Worm (Caenorhabditis elegans): ENCODE data around the gene C06B8.2.

C06B8.2 gene

ce11 chrV:15479825-15480224, 1.3 kb upstream of the C06B8.2 start (continued):
- TF ChIP-seq nhr-76 (tag; optimal IDR thresholded peaks at IDR 0.05) (no peak), D1046.2 (GFP tag; IDR thresholded peaks at IDR 0.05) (no peak), F26F4.8 (GFP tag; conservative IDR thresholded peaks at IDR 0.05) (0 out of 2 replicates have a peak, but pooled peaks have one; percentile 10), nhr-11 (tag; optimal IDR thresholded peaks at IDR 0.05) (no peak), F49E8.2 (tag; optimal IDR thresholded peaks at IDR 0.05; ENCODE audit: borderline replicate concordance) (no peak), aly-2 (tag; optimal IDR thresholded peaks at IDR 0.05) (no peak), T20F7.1 (GFP tag; optimal IDR thresholded peaks at IDR 0.05) (no peak), aha-1 (tag) (peak; percentile 14), egl-27 (tag; optimal IDR thresholded peaks at IDR 0.05) (no peak), attf-4 (tag; optimal IDR thresholded peaks at IDR 0.05) (no peak), ZK546.5 (tag; optimal IDR thresholded peaks at IDR 0.05) (no peak), lin-29 (GFP tag; IDR thresholded peaks at IDR 0.05) (no peak), ceh-28 (tag; optimal IDR thresholded peaks at IDR 0.05) (no peak), sdz-12 (GFP tag; optimal IDR thresholded peaks at IDR 0.05) (no peak), ces-1 (GFP tag; optimal IDR thresholded peaks at IDR 0.05) (no peak), ZK337.2 (GFP tag; IDR thresholded peaks at IDR 0.05) (no peak), F10B5.3 (tag; optimal IDR thresholded peaks at IDR 0.05) (no peak), mxl-3 (GFP tag; optimal IDR thresholded peaks at IDR 0.05) (no peak), nhr-41 (GFP tag; IDR thresholded peaks at IDR 0.05) (no peak), tag-97 (GFP tag; IDR thresholded peaks at IDR 0.05) (no peak), fos-1 (tag; optimal IDR thresholded peaks at IDR 0.05) (no peak), unc-62 (GFP tag; optimal IDR thresholded peaks at IDR 0.05 in 1 of 2) (no peak), unc-62 (tag; optimal IDR thresholded peaks at IDR 0.05) (no peak), nhr-6 (tag; optimal IDR thresholded peaks at IDR 0.05) (no peak), Y48G9A.11 (GFP tag; IDR thresholded peaks at IDR 0.05) (no peak; the same call in 1 of the 2 replicates), zag-1 (tag; optimal IDR thresholded peaks at IDR 0.05) (no peak), lin-38 (GFP tag; IDR thresholded peaks at IDR 0.05) (no peak), mdt-29 (GFP tag; IDR thresholded peaks at IDR 0.05) (no peak), Y105C5A.15 (GFP tag; IDR thresholded peaks at IDR 0.05) (no peak), tra-1 (GFP tag; IDR thresholded peaks at IDR 0.05) (no peak), skn-1 (tag; optimal IDR thresholded peaks at IDR 0.05) (no peak), lin-1 (GFP tag; IDR thresholded peaks at IDR 0.05) (0 out of 2 replicates have a peak, but pooled peaks have one; percentile 32), zfp-2 (tag; optimal IDR thresholded peaks at IDR 0.05) (no peak), spr-1 (tag; optimal IDR thresholded peaks at IDR 0.05) (peak; percentile 36), hmg-1.1 (GFP tag; IDR thresholded peaks at IDR 0.05) (no peak), nhr-237 (tag; optimal IDR thresholded peaks at IDR 0.05) (no peak), arid-1 (GFP tag; conservative IDR thresholded peaks at IDR 0.05) (peak; percentile 56; the same call in 1 of the 2 replicates), pha-4 (GFP tag; IDR thresholded peaks at IDR 0.05) (peak; percentile 13; the same call in 1 of the 2 replicates), pha-4 (tag; optimal IDR thresholded peaks at IDR 0.05) (no peak), T26A8.4 (GFP tag; IDR thresholded peaks at IDR 0.05) (no peak), daf-8 (GFP tag; IDR thresholded peaks at IDR 0.05) (no peak), snpc-4 (tag; optimal IDR thresholded peaks at IDR 0.05) (no peak), zip-11 (GFP tag; IDR thresholded peaks at IDR 0.05) (no peak), mep-1 (tag; optimal IDR thresholded peaks at IDR 0.05) (no peak), rbr-2 (tag; optimal IDR thresholded peaks at IDR 0.05) (no peak), Y75B8A.6 (GFP tag; IDR thresholded peaks at IDR 0.05) (peak; percentile 40; the same call in 1 of the 2 replicates), ceh-62 (tag; optimal IDR thresholded peaks at IDR 0.05) (no peak), Y5F2A.4 (GFP tag; optimal IDR thresholded peaks at IDR 0.05) (no peak), nhr-42 (GFP tag; IDR thresholded peaks at IDR 0.05) (no peak), F37D6.2 (tag; optimal IDR thresholded peaks at IDR 0.05) (no peak), R02D3.7 (tag; optimal IDR thresholded peaks at IDR 0.05) (no peak), dpl-1 (GFP tag; optimal IDR thresholded peaks at IDR 0.05) (no peak), nhr-111 (GFP tag; optimal IDR thresholded peaks at IDR 0.05) (no peak), lin-15B (tag; optimal IDR thresholded peaks at IDR 0.05) (no peak), nhr-28 (tag; optimal IDR thresholded peaks at IDR 0.05) (no peak)

Measured in whole organism, L4 larva.